Worm (Caenorhabditis elegans): ENCODE results near the gene mks-5.

- TF ChIP-seq lin-35 (GFP tag; optimal IDR thresholded peaks at IDR 0.05) (no peak), ekl-4 (GFP tag; IDR thresholded peaks at IDR 0.05) (no peak), pha-4 (tag; optimal IDR thresholded peaks at IDR 0.05) (no peak), mel-28 (tag; optimal IDR thresholded peaks at IDR 0.05; ENCODE audit: borderline replicate concordance) (no peak), mes-4 (tag; optimal IDR thresholded peaks at IDR 0.05) (no peak)
Observed at ce11 chrII:10730702-10731101, 10.7 kb downstream of the mks-5 start.

Data from whole organism, young adult.